Worm (Caenorhabditis elegans): ENCODE measurements around the gene srh-203.
"Not testable (repeated sequence)": the region's sequence is repeated elsewhere in the genome, so short reads cannot be mapped to it uniquely, and the experiment has no call there.

The srh-203 gene

ce11 chrV:17467881-17468280 lies 11.8 kb upstream of the srh-203 start:
- TF ChIP-seq mdl-1 (tag; optimal IDR thresholded peaks at IDR 0.05) (no peak), zag-1 (tag; optimal IDR thresholded peaks at IDR 0.05) (no peak), crh-2 (tag; optimal IDR thresholded peaks at IDR 0.05) (no peak)

- TF ChIP-seq Y55F3AM.14 (GFP tag; optimal IDR thresholded peaks at IDR 0.05) (no peak), crh-2 (tag; optimal IDR thresholded peaks at IDR 0.05) (no peak), elt-3 (tag; optimal IDR thresholded peaks at IDR 0.05) (no peak), C34F6.9 (tag; optimal IDR thresholded peaks at IDR 0.05) (no peak), mab-5 (tag; optimal IDR thresholded peaks at IDR 0.05) (no peak), unc-39 (tag; optimal IDR thresholded peaks at IDR 0.05) (no peak), unc-55 (GFP tag; optimal IDR thresholded peaks at IDR 0.05) (no peak), lin-11 (tag; optimal IDR thresholded peaks at IDR 0.05) (no peak), ztf-1 (GFP tag; conservative IDR thresholded peaks at IDR 0.05) (no peak)
These were observed 10.7 kb upstream of the srh-203 start, which contains the start of gene srw-72 for ce11 chrV:17466751-17467150. TSS of gene srw-72 (plus strand) at chrV:17467051.

- not testable (repeated sequence) for TF ChIP-seq nhr-12 (tag; optimal IDR thresholded peaks at IDR 0.05); nhr-10 (tag; optimal IDR thresholded peaks at IDR 0.05); ama-1 (optimal IDR thresholded peaks at IDR 0.05)
These were observed 8.2 kb upstream of the srh-203 start, which contains the start of gene F20E11.7 for ce11 chrV:17464278-17464677. TSS of gene F20E11.7 (plus strand) at chrV:17464578.

- TF ChIP-seq nhr-21 (tag; optimal IDR thresholded peaks at IDR 0.05) (no peak), nhr-11 (tag; optimal IDR thresholded peaks at IDR 0.05) (no peak), ceh-82 (tag; optimal IDR thresholded peaks at IDR 0.05) (no peak), Y55F3AM.14 (GFP tag; optimal IDR thresholded peaks at IDR 0.05) (no peak), lin-11 (tag; optimal IDR thresholded peaks at IDR 0.05) (no peak), R02D3.7 (tag; optimal IDR thresholded peaks at IDR 0.05) (no peak), ama-1 (optimal IDR thresholded peaks at IDR 0.05) (no peak), aly-2 (tag; optimal IDR thresholded peaks at IDR 0.05) (no peak), ceh-16 (tag; optimal IDR thresholded peaks at IDR 0.05) (no peak), elt-1 (tag; optimal IDR thresholded peaks at IDR 0.05) (no peak), sem-4 (tag; optimal IDR thresholded peaks at IDR 0.05) (no peak), nhr-25 (tag; optimal IDR thresholded peaks at IDR 0.05) (no peak), nhr-23 (tag; optimal IDR thresholded peaks at IDR 0.05) (no peak), blmp-1 (tag; optimal IDR thresholded peaks at IDR 0.05; ENCODE audit: insufficient read depth) (no peak), mdl-1 (tag; optimal IDR thresholded peaks at IDR 0.05) (no peak)
These were observed 4.0 kb upstream of the srh-203 start, which contains the start of gene srz-48 for ce11 chrV:17460061-17460460. TSS of gene srz-48 (minus strand) at chrV:17460161.

- TF ChIP-seq nhr-10 (tag; optimal IDR thresholded peaks at IDR 0.05), result no peak
- no peak for TF ChIP-seq unc-62 (GFP tag; optimal IDR thresholded peaks at IDR 0.05)
- no peak for TF ChIP-seq unc-55 (GFP tag; optimal IDR thresholded peaks at IDR 0.05)
- no peak for TF ChIP-seq nhr-129 (tag; optimal IDR thresholded peaks at IDR 0.05)
- TF ChIP-seq nhr-23 (tag; optimal IDR thresholded peaks at IDR 0.05), result no peak
- TF ChIP-seq ztf-11 (tag; optimal IDR thresholded peaks at IDR 0.05), result no peak
- no peak for TF ChIP-seq nhr-6 (tag; optimal IDR thresholded peaks at IDR 0.05)
- no peak for TF ChIP-seq aly-2 (tag; optimal IDR thresholded peaks at IDR 0.05)
- no peak for TF ChIP-seq Y55F3AM.14 (GFP tag; optimal IDR thresholded peaks at IDR 0.05)
- no peak for TF ChIP-seq F13H6.1 (tag; optimal IDR thresholded peaks at IDR 0.05)
- TF ChIP-seq crh-2 (tag; optimal IDR thresholded peaks at IDR 0.05), result no peak
- no peak for TF ChIP-seq lsy-2 (tag; optimal IDR thresholded peaks at IDR 0.05)
- TF ChIP-seq ceh-16 (tag; optimal IDR thresholded peaks at IDR 0.05), result no peak
These were observed 2.0 kb upstream of the srh-203 start, which contains the start of gene str-200 for ce11 chrV:17458069-17458468. TSS of gene str-200 (minus strand) at chrV:17458169.

ce11 chrV:17449836-17450235 lies 6.3 kb downstream of the srh-203 start:
- TF ChIP-seq nhr-77 (tag; optimal IDR thresholded peaks at IDR 0.05), result no peak
- no peak for TF ChIP-seq ztf-11 (tag; optimal IDR thresholded peaks at IDR 0.05)
